Worm (Caenorhabditis elegans) whole organism, mixed stage, embryonic: ENCODE measurements around the gene tasp-1.

ENCODE experiments used
- M03D4.4 ChIP-seq: sonication (generic microtip); optimal IDR thresholded peaks from 2 replicates; lab custom pipeline; 2017; ENCODE audit warnings: mild to moderate bottlenecking, missing genetic modification characterization, missing compliant biosample characterization
- bed-3 ChIP-seq: fragments of 200-800 bp; sonication (Bioruptor generic); optimal IDR thresholded peaks from 3 replicates; lab custom pipeline; 2018; ENCODE audit warnings: mild to moderate bottlenecking, missing genetic modification characterization, moderate library complexity, missing compliant biosample characterization
- blmp-1 ChIP-seq: fragments of 150-350 bp; optimal IDR thresholded peaks from 2 replicates; lab custom pipeline; 2014; ENCODE audit warnings: missing biosample characterization, missing genetic modification characterization
- ceh-39 ChIP-seq: fragments of 150-350 bp; optimal IDR thresholded peaks from 2 replicates; lab custom pipeline; 2014; ENCODE audit warnings: missing biosample characterization, missing genetic modification characterization
- ceh-43 ChIP-seq: fragments of 200-800 bp; sonication (Bioruptor generic); optimal IDR thresholded peaks from 2 replicates; lab custom pipeline; 2018; ENCODE audit warnings: mild to moderate bottlenecking, missing genetic modification characterization, moderate library complexity, missing compliant biosample characterization
- ceh-83 ChIP-seq: fragments of 200-800 bp; sonication (Bioruptor generic); optimal IDR thresholded peaks from 2 replicates; lab custom pipeline; 2018; ENCODE audit warnings: mild to moderate bottlenecking, missing genetic modification characterization, missing compliant biosample characterization
- ces-1 ChIP-seq: fragments of 150-350 bp; optimal IDR thresholded peaks from 2 replicates; lab custom pipeline; 2014; ENCODE audit warnings: missing biosample characterization, missing genetic modification reagents, missing genetic modification characterization
- cnd-1 ChIP-seq: fragments of 200-800 bp; sonication (Bioruptor generic); optimal IDR thresholded peaks from 2 replicates; lab custom pipeline; 2018; ENCODE audit warnings: mild to moderate bottlenecking, missing genetic modification characterization, missing compliant biosample characterization
- drap-1 ChIP-seq: fragments of 200-800 bp; sonication (Bioruptor generic); optimal IDR thresholded peaks from 3 replicates; lab custom pipeline; 2018; ENCODE audit warnings: mild to moderate bottlenecking, missing genetic modification characterization, missing compliant biosample characterization
- elt-1 ChIP-seq: sonication (generic microtip); optimal IDR thresholded peaks from 2 replicates; lab custom pipeline; 2017; ENCODE audit warnings: missing genetic modification characterization, mild to moderate bottlenecking, missing compliant biosample characterization, antibody characterized with exemption, moderate library complexity, borderline replicate concordance; ENCODE audit not compliant: insufficient read depth
- elt-3 ChIP-seq: fragments of 150-350 bp; optimal IDR thresholded peaks from 2 replicates; lab custom pipeline; 2014; ENCODE audit warnings: missing biosample characterization, missing genetic modification characterization
- flh-1 ChIP-seq: fragments of 200-800 bp; sonication (Bioruptor generic); optimal IDR thresholded peaks from 2 replicates; lab custom pipeline; 2018; ENCODE audit warnings: mild to moderate bottlenecking, missing genetic modification characterization, moderate library complexity, missing compliant biosample characterization
- ham-2 ChIP-seq: fragments of 200-800 bp; sonication (Bioruptor generic); optimal IDR thresholded peaks from 2 replicates; lab custom pipeline; 2018; ENCODE audit warnings: mild to moderate bottlenecking, missing genetic modification characterization, missing compliant biosample characterization
- hlh-1 ChIP-seq: fragments of 150-350 bp; optimal IDR thresholded peaks from 2 replicates; lab custom pipeline; 2014; ENCODE audit warnings: missing biosample characterization, missing genetic modification reagents, missing genetic modification characterization
- lin-13 ChIP-seq: fragments of 150-350 bp; optimal IDR thresholded peaks from 2 replicates; lab custom pipeline; 2014; ENCODE audit warnings: missing biosample characterization, missing genetic modification characterization
- lin-32 ChIP-seq: fragments of 200-800 bp; sonication (Bioruptor generic); optimal IDR thresholded peaks from 2 replicates; lab custom pipeline; 2018; ENCODE audit warnings: mild to moderate bottlenecking, missing genetic modification characterization, missing compliant biosample characterization
- lsy-2 ChIP-seq: fragments of 150-350 bp; optimal IDR thresholded peaks from 2 replicates; lab custom pipeline; 2014; ENCODE audit warnings: missing biosample characterization, missing genetic modification characterization
- mab-5 ChIP-seq: fragments of 150-350 bp; optimal IDR thresholded peaks from 2 replicates; lab custom pipeline; 2014; ENCODE audit warnings: missing biosample characterization, missing genetic modification characterization
- mep-1 ChIP-seq: fragments of 150-350 bp; optimal IDR thresholded peaks from 2 replicates; lab custom pipeline; 2017; ENCODE audit warnings: missing biosample characterization, missing genetic modification reagents, missing genetic modification characterization, inconsistent platforms
- mls-2 ChIP-seq: sonication (generic microtip); optimal IDR thresholded peaks from 2 replicates; lab custom pipeline; 2016; ENCODE audit warnings: mild to moderate bottlenecking, missing genetic modification characterization, moderate library complexity, missing compliant biosample characterization
- nhr-12 ChIP-seq: fragments of 150-350 bp; optimal IDR thresholded peaks from 2 replicates; lab custom pipeline; 2014; ENCODE audit warnings: missing biosample characterization, missing genetic modification characterization
- nhr-2 ChIP-seq: fragments of 150-350 bp; optimal IDR thresholded peaks from 2 replicates; lab custom pipeline; 2014; ENCODE audit warnings: missing biosample characterization, missing genetic modification characterization
- nhr-237 ChIP-seq: fragments of 150-350 bp; optimal IDR thresholded peaks from 2 replicates; lab custom pipeline; 2014; ENCODE audit warnings: missing biosample characterization, missing genetic modification characterization
- nhr-28 ChIP-seq: fragments of 150-350 bp; optimal IDR thresholded peaks from 2 replicates; lab custom pipeline; 2014; ENCODE audit warnings: missing biosample characterization, missing genetic modification characterization
- nhr-76 ChIP-seq: sonication (generic microtip); optimal IDR thresholded peaks from 2 replicates; lab custom pipeline; 2017; ENCODE audit warnings: missing biosample characterization, missing genetic modification characterization
- pha-4 ChIP-seq: fragments of 150-350 bp; optimal IDR thresholded peaks from 2 replicates; lab custom pipeline; 2018; ENCODE audit warnings: missing biosample characterization, missing genetic modification reagents, missing genetic modification characterization
- sem-2 ChIP-seq: fragments of 200-800 bp; sonication (Bioruptor generic); optimal IDR thresholded peaks from 2 replicates; lab custom pipeline; 2018; ENCODE audit warnings: mild to moderate bottlenecking, missing genetic modification characterization, missing compliant biosample characterization
- snpc-4 ChIP-seq: fragments of 150-350 bp; optimal IDR thresholded peaks from 2 replicates; lab custom pipeline; 2014; ENCODE audit warnings: missing biosample characterization, missing genetic modification characterization
- sptf-1 ChIP-seq: sonication (generic microtip); optimal IDR thresholded peaks from 2 replicates; lab custom pipeline; 2017; ENCODE audit warnings: mild to moderate bottlenecking, missing genetic modification characterization, moderate library complexity, missing compliant biosample characterization
- tbx-8 ChIP-seq: fragments of 200-800 bp; sonication (Bioruptor generic); optimal IDR thresholded peaks from 2 replicates; lab custom pipeline; 2018; ENCODE audit warnings: mild to moderate bottlenecking, missing genetic modification characterization, moderate library complexity, missing compliant biosample characterization
- unc-120 ChIP-seq: sonication (generic microtip); optimal IDR thresholded peaks from 2 replicates; lab custom pipeline; 2017; ENCODE audit warnings: missing genetic modification characterization, missing compliant biosample characterization; ENCODE audit not compliant: poor library complexity, severe bottlenecking
- unc-39 ChIP-seq: fragments of 150-350 bp; optimal IDR thresholded peaks from 2 replicates; lab custom pipeline; 2014; ENCODE audit warnings: missing biosample characterization, missing genetic modification characterization
- unc-62 ChIP-seq: fragments of 150-350 bp; optimal IDR thresholded peaks from 2 replicates; lab custom pipeline; 2014; ENCODE audit warnings: missing biosample characterization, missing genetic modification reagents, missing genetic modification characterization
- zip-8 ChIP-seq: fragments of 150-350 bp; optimal IDR thresholded peaks from 2 replicates; lab custom pipeline; 2014; ENCODE audit warnings: missing biosample characterization, missing genetic modification characterization
- ztf-11 ChIP-seq: fragments of 150-350 bp; optimal IDR thresholded peaks from 2 replicates; lab custom pipeline; 2014; ENCODE audit warnings: missing biosample characterization, missing genetic modification characterization

tasp-1 gene

DNA sequence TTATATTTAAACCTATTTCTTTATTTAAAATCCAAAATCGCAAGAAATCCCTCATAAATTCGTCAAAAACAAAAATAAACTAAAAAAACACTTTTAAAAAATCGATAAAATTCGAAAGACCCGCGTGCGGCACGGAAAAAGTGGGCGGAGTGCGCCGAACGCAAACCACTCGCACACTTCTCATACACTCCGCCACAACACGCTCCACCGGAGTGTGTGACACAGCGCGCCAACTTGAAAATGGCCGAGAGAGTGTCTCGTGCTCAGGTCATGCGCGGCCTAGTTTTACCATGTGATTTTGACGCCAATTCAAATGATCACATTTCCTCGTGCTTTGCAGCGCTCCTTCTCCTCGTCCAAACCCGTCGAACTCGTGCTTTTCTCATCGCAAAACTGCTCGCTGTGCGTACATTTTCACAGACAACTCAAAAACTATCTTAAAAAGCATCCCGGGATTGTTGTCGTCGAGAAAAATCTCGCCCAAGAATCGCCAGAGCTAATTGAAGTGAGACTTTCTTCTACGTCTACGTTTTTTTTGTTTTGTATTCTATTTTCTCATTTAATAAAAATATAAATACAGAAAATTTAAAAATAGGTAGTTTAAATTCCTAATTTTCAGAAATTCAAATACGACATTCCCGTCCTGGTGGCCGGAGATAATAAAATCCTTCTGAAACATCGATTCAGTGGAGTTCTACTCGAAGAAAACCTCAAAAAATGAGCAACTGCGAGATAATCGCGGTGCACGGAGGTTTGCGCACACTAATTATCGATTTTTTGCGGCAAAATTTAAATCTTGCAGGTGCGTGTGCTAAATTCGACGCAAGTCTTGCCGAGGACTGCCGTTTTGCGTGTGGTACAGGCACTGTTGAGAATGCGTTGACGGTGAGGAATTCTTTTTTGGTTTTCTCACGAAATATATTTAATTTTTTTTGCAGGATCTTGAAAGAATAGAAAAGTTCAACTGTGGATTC lies at the start of gene tasp-1:
Gene tasp-1 (plus strand): TSS at position 258 of the 974 bp plus-strand sequence.
- TF ChIP-seq ztf-11 (tag; lab: Kevin White, UChicago) (peak; percentile 99), flh-1 (GFP tag; lab: Kevin White, UChicago) (peak; percentile 73), ces-1 (GFP tag; lab: Kevin White, UChicago) (peak; percentile 91), unc-39 (tag; lab: Kevin White, UChicago) (peak; percentile 96), nhr-76 (tag; lab: Kevin White, UChicago) (peak; percentile 87), lsy-2 (peak; percentile 94), tbx-8 (peak; percentile 97), pha-4 (peak; percentile 100), snpc-4 (tag; lab: Kevin White, UChicago) (no peak), nhr-28 (tag; lab: Kevin White, UChicago) (peak; percentile 91), ceh-39 (tag; lab: Kevin White, UChicago) (peak; percentile 99), nhr-12 (peak; percentile 99), lin-32 (peak; percentile 87), unc-62 (GFP tag; lab: Kevin White, UChicago) (peak; percentile 96), mab-5 (peak; percentile 81), mep-1 (tag; lab: Kevin White, UChicago) (peak; percentile 100), ham-2 (GFP tag; lab: Kevin White, UChicago) (peak; percentile 90), bed-3 (peak; percentile 88), ceh-43 (peak; percentile 93), ceh-83 (GFP tag; lab: Kevin White, UChicago) (peak; percentile 93), unc-120 (peak; percentile 97), zip-8 (tag; lab: Kevin White, UChicago) (no peak), drap-1 (GFP tag; lab: Kevin White, UChicago) (peak; percentile 99), elt-1 (tag; lab: Kevin White, UChicago) (peak; percentile 72), sem-2 (peak; percentile 74), elt-3 (peak; percentile 88), nhr-237 (tag; lab: Kevin White, UChicago) (peak; percentile 99), nhr-2 (peak; percentile 71), cnd-1 (tag; lab: Kevin White, UChicago) (peak; percentile 98), mls-2 (peak; percentile 99), lin-13 (tag; lab: Kevin White, UChicago) (peak; percentile 100), M03D4.4 (tag; lab: Kevin White, UChicago) (peak; percentile 98), sptf-1 (tag; lab: Kevin White, UChicago) (peak; percentile 99), blmp-1 (tag; lab: Kevin White, UChicago) (peak; percentile 72), hlh-1 (tag; lab: Kevin White, UChicago) (peak; percentile 94)

DNA sequence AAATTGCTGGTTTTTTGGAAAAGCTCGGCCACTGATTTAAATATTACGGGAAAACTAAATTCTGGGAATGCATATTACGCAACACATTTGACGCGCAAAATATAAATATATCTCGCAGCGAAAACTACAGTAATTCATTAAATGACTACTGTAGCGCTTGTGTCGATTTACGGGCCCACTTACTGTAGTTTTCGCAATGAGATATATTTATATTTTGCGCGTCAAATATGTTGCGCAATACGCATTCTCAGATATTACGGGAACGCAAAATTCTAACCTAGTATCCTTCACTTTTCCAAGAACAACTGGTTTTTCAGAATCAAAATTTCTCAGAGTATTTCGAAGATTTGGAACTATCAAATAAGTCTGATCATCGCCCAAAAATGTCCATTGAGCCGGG lies 49.4 kb upstream of the tasp-1 start:
- TF ChIP-seq lin-13 (tag; lab: Kevin White, UChicago) (no peak), zip-8 (tag; lab: Kevin White, UChicago) (peak; percentile 93), hlh-1 (tag; lab: Kevin White, UChicago) (no peak), lin-32 (no peak)

ce11 chrIII:10711192-10711673 lies 47.9 kb upstream of the tasp-1 start, which contains the start of gene W09D10.5:
W09D10.5 (minus strand) TSS chrIII:10711536.
- no peak for TF ChIP-seq unc-120
- no peak for TF ChIP-seq unc-39 (tag; lab: Kevin White, UChicago)
- TF ChIP-seq bed-3 = no peak
- TF ChIP-seq ham-2 (GFP tag; lab: Kevin White, UChicago) = no peak
- TF ChIP-seq sem-2 = no peak
- TF ChIP-seq hlh-1 (tag; lab: Kevin White, UChicago) = no peak
- TF ChIP-seq tbx-8 = no peak
- no peak for TF ChIP-seq lin-32
- no peak for TF ChIP-seq elt-3
- no peak for TF ChIP-seq ces-1 (GFP tag; lab: Kevin White, UChicago)
- no peak for TF ChIP-seq ceh-39 (tag; lab: Kevin White, UChicago)
- no peak for TF ChIP-seq M03D4.4 (tag; lab: Kevin White, UChicago)
- no peak for TF ChIP-seq elt-1 (tag; lab: Kevin White, UChicago)
- no peak for TF ChIP-seq mls-2
- no peak for TF ChIP-seq zip-8 (tag; lab: Kevin White, UChicago)
- TF ChIP-seq sptf-1 (tag; lab: Kevin White, UChicago) = no peak
- no peak for TF ChIP-seq ceh-83 (GFP tag; lab: Kevin White, UChicago)
- no peak for TF ChIP-seq drap-1 (GFP tag; lab: Kevin White, UChicago)
- no peak for TF ChIP-seq nhr-76 (tag; lab: Kevin White, UChicago)
- no peak for TF ChIP-seq ceh-43
